Fruit fly (Drosophila melanogaster) whole organism, embryonic: ENCODE data around the gene CG42764.

Source experiments
- CG11504 ChIP-seq: fragments of 200-800 bp; sonication (Bioruptor generic); optimal IDR thresholded peaks from 3 replicates; lab custom pipeline; 2019; ENCODE audit warnings: missing biosample characterization, mild to moderate bottlenecking, missing genetic modification characterization, moderate library complexity
- CG12219 ChIP-seq: fragments of 200-800 bp; sonication (Bioruptor generic); optimal IDR thresholded peaks from 3 replicates; lab custom pipeline; 2018; ENCODE audit warnings: missing biosample characterization, mild to moderate bottlenecking, missing genetic modification characterization
- CG12659 ChIP-seq: fragments of 200-800 bp; sonication (Bioruptor generic); optimal IDR thresholded peaks from 3 replicates; lab custom pipeline; 2017; ENCODE audit warnings: mild to moderate bottlenecking, missing biosample characterization, missing genetic modification reagents, missing genetic modification characterization
- CG13775 ChIP-seq: fragments of 200-800 bp; sonication (Bioruptor generic); optimal IDR thresholded peaks from 3 replicates; lab custom pipeline; 2017; ENCODE audit warnings: missing biosample characterization, mild to moderate bottlenecking, missing genetic modification characterization
- CG1602 ChIP-seq: fragments of 200-800 bp; sonication (Bioruptor generic); optimal IDR thresholded peaks from 3 replicates; lab custom pipeline; 2016; ENCODE audit warnings: missing biosample characterization, missing genetic modification characterization
- CG17829 ChIP-seq: fragments of 200-800 bp; optimal IDR thresholded peaks from 2 replicates; lab custom pipeline; 2019; ENCODE audit warnings: missing biosample characterization, mild to moderate bottlenecking, missing genetic modification characterization, moderate library complexity
- CG17912 ChIP-seq: fragments of 200-800 bp; sonication (Bioruptor generic); optimal IDR thresholded peaks from 2 replicates; lab custom pipeline; 2018; ENCODE audit warnings: missing biosample characterization, mild to moderate bottlenecking, missing genetic modification characterization
- CG18262 ChIP-seq: fragments of 200-800 bp; optimal IDR thresholded peaks from 3 replicates; lab custom pipeline; 2019; ENCODE audit warnings: missing biosample characterization, mild to moderate bottlenecking, missing genetic modification characterization, moderate library complexity
- CG2120 ChIP-seq: fragments of 200-800 bp; sonication (Bioruptor generic); optimal IDR thresholded peaks from 3 replicates; lab custom pipeline; 2016; ENCODE audit warnings: missing biosample characterization, missing genetic modification characterization
- CG30403 ChIP-seq: fragments of 200-800 bp; sonication (Bioruptor generic); optimal IDR thresholded peaks from 3 replicates; lab custom pipeline; 2016; ENCODE audit warnings: missing biosample characterization, missing genetic modification characterization
- CG34224 ChIP-seq: fragments of 200-800 bp; sonication (Bioruptor generic); IDR thresholded peaks from 3 replicates; pipeline ENCODE4 v1.3.6; 2022; ENCODE audit warnings: missing biosample characterization, missing genetic modification characterization; ENCODE audit not compliant: partially characterized antibody
- CG4854 ChIP-seq: fragments of 200-800 bp; sonication (Bioruptor generic); optimal IDR thresholded peaks from 2 replicates; lab custom pipeline; 2016; ENCODE audit warnings: missing biosample characterization, missing genetic modification characterization, inconsistent platforms
- CG6689 ChIP-seq: fragments of 200-800 bp; sonication (Bioruptor generic); IDR thresholded peaks from 2 replicates; pipeline ENCODE4 v1.3.6; 2022; ENCODE audit warnings: missing biosample characterization, missing genetic modification characterization
- CG6854 ChIP-seq: fragments of 200-800 bp; sonication (Bioruptor generic); optimal IDR thresholded peaks from 3 replicates; lab custom pipeline; 2017; ENCODE audit warnings: missing biosample characterization, mild to moderate bottlenecking, missing genetic modification characterization
- CG7839 ChIP-seq: fragments of 200-800 bp; sonication (Bioruptor generic); optimal IDR thresholded peaks from 3 replicates; lab custom pipeline; 2018; ENCODE audit warnings: missing biosample characterization, mild to moderate bottlenecking, missing genetic modification characterization, moderate library complexity
- CoRest ChIP-seq: fragments of 200-800 bp; sonication (Bioruptor generic); optimal IDR thresholded peaks from 3 replicates; lab custom pipeline; 2018; ENCODE audit warnings: missing biosample characterization, mild to moderate bottlenecking, missing genetic modification characterization, moderate library complexity
- Doc3 ChIP-seq: fragments of 200-800 bp; sonication (Bioruptor generic); IDR thresholded peaks from 3 replicates; pipeline ENCODE4 v1.3.6; 2022; ENCODE audit warnings: missing biosample characterization, missing genetic modification characterization; ENCODE audit not compliant: partially characterized antibody
- Gug ChIP-seq: fragments of 200-800 bp; sonication (Bioruptor generic); IDR thresholded peaks from 4 replicates; pipeline ENCODE4 v1.3.6; 2022; ENCODE audit warnings: missing biosample characterization, missing genetic modification characterization
- NFAT ChIP-seq: fragments of 200-800 bp; sonication (Bioruptor generic); IDR thresholded peaks from 2 replicates; pipeline ENCODE4 v1.3.6; 2022; ENCODE audit warnings: missing biosample characterization, missing genetic modification characterization
- Ptx1 ChIP-seq: fragments of 200-800 bp; sonication (Bioruptor generic); IDR thresholded peaks from 2 replicates; pipeline ENCODE4 v1.3.6; 2022; ENCODE audit warnings: missing biosample characterization, missing genetic modification characterization
- Sry-β ChIP-seq: fragments of 200-800 bp; sonication (Bioruptor generic); optimal IDR thresholded peaks from 2 replicates; lab custom pipeline; 2018; ENCODE audit warnings: missing biosample characterization, mild to moderate bottlenecking, missing genetic modification characterization, moderate library complexity
- Taf1 ChIP-seq: fragments of 200-800 bp; sonication (Bioruptor generic); IDR thresholded peaks from 2 replicates; pipeline ENCODE4 v1.3.6; 2022; ENCODE audit warnings: missing biosample characterization, missing genetic modification characterization
- Vsx1 ChIP-seq: fragments of 200-800 bp; sonication (Bioruptor generic); optimal IDR thresholded peaks from 2 replicates; lab custom pipeline; 2017; ENCODE audit warnings: missing biosample characterization, mild to moderate bottlenecking, missing genetic modification characterization, missing genetic modification reagents
- abd-A ChIP-seq: fragments of 200-800 bp; sonication (Bioruptor generic); optimal IDR thresholded peaks from 3 replicates; lab custom pipeline; 2019; ENCODE audit warnings: missing biosample characterization, mild to moderate bottlenecking, missing genetic modification characterization, moderate library complexity
- bab2 ChIP-seq: fragments of 200-800 bp; sonication (Bioruptor generic); optimal IDR thresholded peaks from 2 replicates; lab custom pipeline; 2016; ENCODE audit warnings: missing biosample characterization, missing genetic modification characterization
- br ChIP-seq: fragments of >200 bp; optimal IDR thresholded peaks from 2 replicates; lab custom pipeline; 2017
- bsh ChIP-seq, 2 experiments: fragments of 200-800 bp; sonication (Bioruptor generic); optimal IDR thresholded peaks; 2 replicates each; lab custom pipeline; 2017 to 2018; ENCODE audit warnings: mild to moderate bottlenecking in 2 of 2, missing biosample characterization in 2 of 2, missing genetic modification characterization in 2 of 2, moderate library complexity in 1 of 2
- chif ChIP-seq, 2 experiments: fragments of 200-800 bp; sonication (Bioruptor generic); optimal IDR thresholded peaks; 3 replicates each; lab custom pipeline; 2016; ENCODE audit warnings: missing biosample characterization in 2 of 2, missing genetic modification characterization in 2 of 2
- danr ChIP-seq: fragments of 200-800 bp; sonication (Bioruptor generic); IDR thresholded peaks from 2 replicates; pipeline ENCODE4 v1.3.6; 2022; ENCODE audit warnings: missing biosample characterization, missing genetic modification characterization
- dm ChIP-seq: fragments of 200-800 bp; sonication (Bioruptor generic); optimal IDR thresholded peaks from 3 replicates; lab custom pipeline; 2016; ENCODE audit warnings: missing biosample characterization, missing genetic modification characterization
- dpn ChIP-seq, 2 experiments: fragments of 200-800 bp; sonication (Bioruptor generic); optimal IDR thresholded peaks; 3 replicates each; lab custom pipeline; 2016; ENCODE audit warnings: missing biosample characterization in 2 of 2, missing genetic modification characterization in 2 of 2
- esg ChIP-seq: fragments of 200-800 bp; sonication (Bioruptor generic); conservative IDR thresholded peaks from 2 replicates; pipeline ENCODE4 v1.3.6; 2022; ENCODE audit warnings: missing biosample characterization, missing genetic modification characterization
- fd102C ChIP-seq: fragments of 200-800 bp; sonication (Bioruptor generic); optimal IDR thresholded peaks from 2 replicates; lab custom pipeline; 2018; ENCODE audit warnings: missing biosample characterization, mild to moderate bottlenecking, missing genetic modification characterization, moderate library complexity
- gem ChIP-seq: fragments of 200-800 bp; sonication (Bioruptor generic); optimal IDR thresholded peaks from 2 replicates; lab custom pipeline; 2019; ENCODE audit warnings: missing biosample characterization, mild to moderate bottlenecking, missing genetic modification characterization, moderate library complexity
- jumu ChIP-seq: fragments of 200-800 bp; sonication (Bioruptor generic); optimal IDR thresholded peaks from 3 replicates; lab custom pipeline; 2016; ENCODE audit warnings: missing biosample characterization, missing genetic modification characterization
- ken ChIP-seq: fragments of 200-800 bp; sonication (Bioruptor generic); IDR thresholded peaks from 3 replicates; pipeline ENCODE4 v1.3.6; 2022; ENCODE audit warnings: missing biosample characterization, missing genetic modification characterization
- lola ChIP-seq, 3 experiments: fragments of >200 bp in 2 of 3; fragments of 200-800 bp in 1 of 3; sonication (Bioruptor generic) in 1 of 3; optimal IDR thresholded peaks; 2 replicates each; lab custom pipeline; 2017 to 2019; ENCODE audit warnings: missing biosample characterization in 3 of 3, missing genetic modification characterization in 3 of 3, mild to moderate bottlenecking in 1 of 3, moderate library complexity in 1 of 3
- lov ChIP-seq, 2 experiments: fragments of 200-800 bp in 1 of 2; fragments of >200 bp in 1 of 2; sonication (Bioruptor generic) in 1 of 2; IDR thresholded peaks in 1 of 2; optimal IDR thresholded peaks in 1 of 2; 2 replicates in 1 of 2; 3 replicates in 1 of 2; pipeline versions ENCODE4 v1.3.6 to Lab custom; 2017 to 2022; ENCODE audit warnings: missing biosample characterization in 1 of 2, missing genetic modification characterization in 1 of 2
- nau ChIP-seq: fragments of 200-800 bp; sonication (Bioruptor generic); optimal IDR thresholded peaks from 3 replicates; lab custom pipeline; 2017; ENCODE audit warnings: missing biosample characterization, mild to moderate bottlenecking, missing genetic modification characterization, missing genetic modification reagents
- nerfin-1 ChIP-seq: fragments of 200-800 bp; sonication (Bioruptor generic); optimal IDR thresholded peaks from 3 replicates; lab custom pipeline; 2019; ENCODE audit warnings: missing biosample characterization, mild to moderate bottlenecking, missing genetic modification characterization, moderate library complexity
- nerfin-2 ChIP-seq: fragments of 200-800 bp; sonication (Bioruptor generic); IDR thresholded peaks from 2 replicates; pipeline ENCODE4 v1.3.6; 2022; ENCODE audit warnings: missing biosample characterization, missing genetic modification characterization; ENCODE audit not compliant: partially characterized antibody
- nmo ChIP-seq: fragments of 200-800 bp; sonication (Bioruptor generic); optimal IDR thresholded peaks from 2 replicates; lab custom pipeline; 2018; ENCODE audit warnings: missing biosample characterization, mild to moderate bottlenecking, missing genetic modification characterization, moderate library complexity
- pb ChIP-seq: fragments of 200-800 bp; sonication (Bioruptor generic); optimal IDR thresholded peaks from 3 replicates; lab custom pipeline; 2016; ENCODE audit warnings: missing biosample characterization, missing genetic modification characterization
- sens ChIP-seq: fragments of 200-800 bp; sonication (Bioruptor generic); peaks from one replicate; lab custom pipeline; 2016; ENCODE audit warnings: missing biosample characterization, missing genetic modification characterization
- sna ChIP-seq: fragments of 200-800 bp; sonication (Bioruptor generic); IDR thresholded peaks from 2 replicates; pipeline ENCODE4 v1.3.6; 2022; ENCODE audit warnings: missing biosample characterization, missing genetic modification characterization; ENCODE audit not compliant: partially characterized antibody
- sr ChIP-seq: fragments of 200-800 bp; sonication (Bioruptor generic); IDR thresholded peaks from 3 replicates; pipeline ENCODE4 v1.3.6; 2022; ENCODE audit warnings: missing biosample characterization, missing genetic modification characterization
- tgo ChIP-seq: fragments of 200-800 bp; sonication (Bioruptor generic); IDR thresholded peaks from 3 replicates; pipeline ENCODE4 v1.3.6; 2022; ENCODE audit warnings: missing biosample characterization, missing genetic modification characterization
- wdn ChIP-seq: fragments of 200-800 bp; sonication (Bioruptor generic); IDR thresholded peaks from 2 replicates; pipeline ENCODE4 v1.3.6; 2022; ENCODE audit warnings: missing biosample characterization, missing genetic modification characterization
- zfh1 ChIP-seq: fragments of 200-800 bp; sonication (Bioruptor generic); IDR thresholded peaks from 3 replicates; pipeline ENCODE4 v1.3.6; 2022; ENCODE audit warnings: missing biosample characterization, missing genetic modification characterization

CG42764 gene

dm6 chr3L:20447337-20447736 is 18.5 kb downstream of the CG42764 start (continued):
- TF ChIP-seq esg (GFP tag; lab: Robert Waterston, UW) (0 out of 2 replicates have a peak, but pooled peaks have one; percentile 8), CG6689 (GFP tag; lab: Robert Waterston, UW) (peak; percentile 36; the same call in 1 of the 2 replicates), Gug (GFP tag; lab: Robert Waterston, UW) (peak; percentile 21; the same call in 1 of the 4 replicates), CG4854 (GFP tag; lab: Kevin White, UChicago) (no peak), jumu (GFP tag; lab: Kevin White, UChicago) (no peak), Vsx1 (GFP tag; lab: Kevin White, UChicago) (no peak), ken (GFP tag; lab: Robert Waterston, UW) (peak; percentile 45; the same call in 1 of the 3 replicates), br (no peak), lov (optimal IDR thresholded peaks at IDR 0.05; lab: Kevin White, UChicago) (no peak), lov (GFP tag; IDR thresholded peaks at IDR 0.05; lab: Robert Waterston, UW) (0 out of 3 replicates have a peak, but pooled peaks have one; percentile 8), fd102C (GFP tag; lab: Kevin White, UChicago) (no peak), CG12659 (GFP tag; lab: Kevin White, UChicago) (no peak), sna (GFP tag; lab: Robert Waterston, UW) (no peak), CG30403 (GFP tag; lab: Kevin White, UChicago) (peak; percentile 37), CG34224 (GFP tag; lab: Robert Waterston, UW) (no peak), CG13775 (GFP tag; lab: Kevin White, UChicago) (no peak), CG6854 (GFP tag; lab: Kevin White, UChicago) (no peak), wdn (GFP tag; lab: Robert Waterston, UW) (no peak), Doc3 (no peak), chif (GFP tag; optimal IDR thresholded peaks at IDR 0.05; lab: Kevin White, UChicago) (peak in 1 of 2 experiments; percentile 64), lola (GFP tag; optimal IDR thresholded peaks at IDR 0.05; lab: Kevin White, UChicago) (peak in 1 of 3 experiments; percentile 50), bab2 (GFP tag; lab: Kevin White, UChicago) (no peak), sens (GFP tag; lab: Kevin White, UChicago) (peak; percentile 70), CG17829 (tag; lab: Kevin White, UChicago) (no peak), nmo (GFP tag; lab: Kevin White, UChicago) (peak; percentile 58), Taf1 (no peak), CoRest (tag; lab: Kevin White, UChicago) (peak; percentile 26), CG1602 (GFP tag; lab: Kevin White, UChicago) (no peak), CG18262 (peak; percentile 42), dm (GFP tag; lab: Kevin White, UChicago) (no peak), Ptx1 (GFP tag; lab: Robert Waterston, UW) (0 out of 2 replicates have a peak, but pooled peaks have one; percentile 23), CG12219 (GFP tag; lab: Kevin White, UChicago) (no peak), CG11504 (tag; lab: Kevin White, UChicago) (peak; percentile 37), nau (GFP tag; lab: Kevin White, UChicago) (no peak), CG7839 (tag; lab: Kevin White, UChicago) (peak; percentile 32), dpn (GFP tag; optimal IDR thresholded peaks at IDR 0.05; lab: Kevin White, UChicago) (peak in 1 of 2 experiments; percentile 22), abd-A (tag; lab: Kevin White, UChicago) (no peak), danr (GFP tag; lab: Robert Waterston, UW) (no peak), NFAT (no peak), CG2120 (GFP tag; lab: Kevin White, UChicago) (no peak), pb (GFP tag; lab: Kevin White, UChicago) (no peak), bsh (GFP tag; optimal IDR thresholded peaks at IDR 0.05; lab: Kevin White, UChicago) (peak in 1 of 2 experiments; percentile 43), zfh1 (GFP tag; lab: Robert Waterston, UW) (peak; percentile 59; the same call in 2 of the 3 replicates), tgo (GFP tag; lab: Robert Waterston, UW) (peak; percentile 30; the same call in 1 of the 3 replicates), nerfin-1 (no peak), Sry-β (GFP tag; lab: Kevin White, UChicago) (no peak), nerfin-2 (GFP tag; lab: Robert Waterston, UW) (no peak), sr (GFP tag; lab: Robert Waterston, UW) (0 out of 3 replicates have a peak, but pooled peaks have one; percentile 18), CG17912 (GFP tag; lab: Kevin White, UChicago) (no peak), gem (tag; lab: Kevin White, UChicago) (peak; percentile 55)
